Worm (Caenorhabditis elegans): ENCODE measurements around the gene sre-56.

- no peak for TF ChIP-seq nhr-237 (tag; optimal IDR thresholded peaks at IDR 0.05)
- TF ChIP-seq jun-1 (tag; optimal IDR thresholded peaks at IDR 0.05), result no peak
- no peak for TF ChIP-seq egl-27 (tag; optimal IDR thresholded peaks at IDR 0.05)
- TF ChIP-seq ceh-82 (tag; optimal IDR thresholded peaks at IDR 0.05), result no peak
- no peak for TF ChIP-seq pqm-1 (tag; optimal IDR thresholded peaks at IDR 0.05)
- no peak for TF ChIP-seq pha-4 (tag; optimal IDR thresholded peaks at IDR 0.05)
- no peak for TF ChIP-seq unc-39 (tag; optimal IDR thresholded peaks at IDR 0.05)
- TF ChIP-seq ama-1 (optimal IDR thresholded peaks at IDR 0.05), result no peak
- TF ChIP-seq elt-1 (tag; optimal IDR thresholded peaks at IDR 0.05), result no peak
- no peak for TF ChIP-seq fkh-10 (GFP tag; optimal IDR thresholded peaks at IDR 0.05)
- TF ChIP-seq nhr-23 (tag; optimal IDR thresholded peaks at IDR 0.05), result no peak
- no peak for TF ChIP-seq nhr-25 (tag; optimal IDR thresholded peaks at IDR 0.05)
These were observed 15.4 kb downstream of the sre-56 start, which contains the start of gene sop-2 for ce11 chrII:12339644-12340043.

Data from whole organism, L3 larva.